Worm (Caenorhabditis elegans) whole organism, L1 larva: Measurements from ENCODE around the gene nkcc-1.

Experiments
- C04F5.9 ChIP-seq: sonication (generic microtip); optimal IDR thresholded peaks from 2 replicates; lab custom pipeline; 2016; ENCODE audit warnings: missing genetic modification characterization, missing compliant biosample characterization
- F16B12.6 ChIP-seq: fragments of 150-350 bp; optimal IDR thresholded peaks from 2 replicates; lab custom pipeline; 2014; ENCODE audit warnings: missing biosample characterization, missing genetic modification characterization
- Y116A8C.19 ChIP-seq: sonication (generic microtip); optimal IDR thresholded peaks from 2 replicates; lab custom pipeline; 2016; ENCODE audit warnings: missing compliant biosample characterization, missing genetic modification characterization, borderline replicate concordance
- alr-1 ChIP-seq: fragments of 200-800 bp; sonication (Bioruptor generic); optimal IDR thresholded peaks from 2 replicates; lab custom pipeline; 2018; ENCODE audit warnings: borderline replicate concordance, mild to moderate bottlenecking, missing genetic modification characterization, missing compliant biosample characterization
- blmp-1 ChIP-seq: fragments of 150-350 bp; optimal IDR thresholded peaks from 2 replicates; lab custom pipeline; 2014; ENCODE audit warnings: missing biosample characterization, missing genetic modification characterization
- ceh-63 ChIP-seq: fragments of 200-800 bp; sonication (Bioruptor generic); optimal IDR thresholded peaks from 2 replicates; lab custom pipeline; 2018; ENCODE audit warnings: mild to moderate bottlenecking, missing genetic modification characterization, missing compliant biosample characterization
- ceh-8 ChIP-seq: fragments of 200-800 bp; sonication (Bioruptor generic); optimal IDR thresholded peaks from 2 replicates; lab custom pipeline; 2018; ENCODE audit warnings: mild to moderate bottlenecking, missing genetic modification characterization, moderate library complexity, missing compliant biosample characterization
- ceh-88 ChIP-seq: fragments of 200-800 bp; sonication (Bioruptor generic); IDR thresholded peaks from 2 replicates; pipeline ENCODE4 v1.3.6; 2022; ENCODE audit warnings: missing genetic modification characterization, missing compliant biosample characterization
- efl-1 ChIP-seq, 4 experiments: fragments of 150-350 bp; optimal IDR thresholded peaks in 3 of 4; peaks in 1 of 4; 1 replicate in 1 of 4; 2 replicates in 3 of 4; lab custom pipeline; 2014; ENCODE audit warnings: missing biosample characterization in 2 of 4, missing genetic modification characterization in 2 of 4, missing genetic modification reagents in 2 of 4
- elt-2 ChIP-seq: sonication (generic microtip); optimal IDR thresholded peaks from 2 replicates; lab custom pipeline; 2016; ENCODE audit warnings: missing genetic modification characterization, mild to moderate bottlenecking, inconsistent platforms, missing compliant biosample characterization, missing genetic modification reagents
- elt-3 ChIP-seq, 6 experiments: fragments of 150-350 bp in 1 of 6; sonication (generic microtip); optimal IDR thresholded peaks; 2 replicates each; lab custom pipeline; 2017 to 2018; ENCODE audit warnings: missing biosample characterization in 6 of 6, missing genetic modification characterization in 6 of 6, inconsistent platforms in 1 of 6
- ets-5 ChIP-seq: fragments of 200-800 bp; sonication (Bioruptor generic); IDR thresholded peaks from 2 replicates; pipeline ENCODE4 v1.3.6; 2022; ENCODE audit warnings: missing genetic modification characterization, missing compliant biosample characterization
- fkh-10 ChIP-seq: sonication (generic microtip); optimal IDR thresholded peaks from 2 replicates; lab custom pipeline; 2017; ENCODE audit warnings: missing biosample characterization, missing genetic modification reagents, missing genetic modification characterization
- fkh-4 ChIP-seq: sonication (generic microtip); optimal IDR thresholded peaks from 2 replicates; lab custom pipeline; 2016; ENCODE audit warnings: missing compliant biosample characterization, missing genetic modification characterization, borderline replicate concordance
- grh-1 ChIP-seq: fragments of 200-800 bp; sonication (Bioruptor generic); IDR thresholded peaks from 2 replicates; pipeline ENCODE4 v1.3.6; 2022; ENCODE audit warnings: missing genetic modification reagents, missing genetic modification characterization, missing compliant biosample characterization
- jun-1 ChIP-seq: fragments of 150-350 bp; optimal IDR thresholded peaks from 2 replicates; lab custom pipeline; 2014; ENCODE audit warnings: missing biosample characterization, missing genetic modification reagents, missing genetic modification characterization
- lin-13 ChIP-seq: fragments of 150-350 bp; optimal IDR thresholded peaks from 2 replicates; lab custom pipeline; 2014; ENCODE audit warnings: missing biosample characterization, missing genetic modification reagents, missing genetic modification characterization
- lin-14 ChIP-seq: fragments of 200-800 bp; sonication (Bioruptor generic); optimal IDR thresholded peaks from 2 replicates; lab custom pipeline; 2018; ENCODE audit warnings: mild to moderate bottlenecking, missing genetic modification characterization, moderate library complexity, missing compliant biosample characterization
- lin-15B ChIP-seq: fragments of 150-350 bp; sonication (generic microtip); optimal IDR thresholded peaks from 3 replicates; lab custom pipeline; 2014; ENCODE audit warnings: missing biosample characterization, missing genetic modification characterization
- lin-39 ChIP-seq: fragments of 150-350 bp; optimal IDR thresholded peaks from 2 replicates; lab custom pipeline; 2014; ENCODE audit warnings: missing biosample characterization, missing genetic modification reagents, missing genetic modification characterization
- lsy-2 ChIP-seq, 2 experiments: fragments of 150-350 bp; optimal IDR thresholded peaks; 2 replicates each; lab custom pipeline; 2014; ENCODE audit warnings: missing biosample characterization in 2 of 2, missing genetic modification characterization in 2 of 2
- mdl-1 ChIP-seq, 2 experiments: fragments of 150-350 bp; optimal IDR thresholded peaks; 2 replicates each; lab custom pipeline; 2014 to 2017; ENCODE audit warnings: missing biosample characterization in 2 of 2, missing genetic modification characterization in 2 of 2, inconsistent platforms in 1 of 2
- mef-2 ChIP-seq: fragments of 150-350 bp; optimal IDR thresholded peaks from 2 replicates; lab custom pipeline; 2014; ENCODE audit warnings: missing biosample characterization, missing genetic modification characterization
- nhr-19 ChIP-seq: fragments of 200-800 bp; sonication (Bioruptor generic); conservative IDR thresholded peaks from 2 replicates; pipeline ENCODE4 v1.3.6; 2022; ENCODE audit warnings: missing genetic modification characterization, missing compliant biosample characterization
- nhr-76 ChIP-seq: sonication (generic microtip); optimal IDR thresholded peaks from 2 replicates; lab custom pipeline; 2017; ENCODE audit warnings: missing biosample characterization, missing genetic modification characterization
- nhr-85 ChIP-seq: sonication (generic microtip); peaks from one replicate; lab custom pipeline; 2016; ENCODE audit warnings: missing genetic modification characterization, inconsistent platforms, missing compliant biosample characterization
- pax-3 ChIP-seq: fragments of 200-800 bp; sonication (Bioruptor generic); optimal IDR thresholded peaks from 2 replicates; lab custom pipeline; 2018; ENCODE audit warnings: mild to moderate bottlenecking, missing genetic modification characterization, moderate library complexity, missing compliant biosample characterization
- pqm-1 ChIP-seq: sonication (generic microtip); optimal IDR thresholded peaks from 3 replicates; lab custom pipeline; 2017; ENCODE audit warnings: missing biosample characterization, missing genetic modification characterization
- sptf-1 ChIP-seq: fragments of 150-350 bp; optimal IDR thresholded peaks from 2 replicates; lab custom pipeline; 2014; ENCODE audit warnings: missing biosample characterization, missing genetic modification characterization
- unc-130 ChIP-seq: fragments of 150-350 bp; optimal IDR thresholded peaks from 2 replicates; lab custom pipeline; 2017; ENCODE audit warnings: missing biosample characterization, missing genetic modification characterization, inconsistent platforms
- xbp-1 ChIP-seq: sonication (generic microtip); optimal IDR thresholded peaks from 2 replicates; lab custom pipeline; 2016; ENCODE audit warnings: missing genetic modification characterization, missing compliant biosample characterization
- ztf-4 ChIP-seq: fragments of 150-350 bp; optimal IDR thresholded peaks from 2 replicates; lab custom pipeline; 2014; ENCODE audit warnings: missing biosample characterization, missing genetic modification characterization

nkcc-1 gene

DNA sequence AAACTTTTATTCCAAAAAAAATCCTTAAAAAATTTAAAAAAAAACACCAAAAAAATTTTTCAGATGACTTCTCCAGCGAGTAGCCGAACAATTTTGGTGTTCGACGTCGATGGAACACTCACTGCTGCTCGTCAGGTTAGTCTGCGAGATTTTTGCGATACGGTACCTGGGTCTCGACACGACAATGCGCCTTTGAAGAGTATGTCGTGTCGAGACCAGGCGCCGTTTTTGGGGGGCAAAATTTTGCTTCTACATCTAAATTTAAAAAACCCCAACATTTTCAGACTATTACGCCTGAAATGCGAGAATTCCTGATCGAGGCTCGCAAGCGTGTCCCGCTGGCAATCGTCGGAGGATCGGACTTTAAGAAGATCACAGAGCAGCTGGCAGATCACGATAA is 40.4 kb downstream of the nkcc-1 start, which contains the start of gene F52B11.2:
TSS of gene F52B11.2 (plus strand) at position 64 of the 400 bp plus-strand sequence.
- TF ChIP-seq nhr-76 (tag; lab: Kevin White, UChicago) (no peak), grh-1 (GFP tag; lab: Robert Waterston, UW) (no peak), ceh-8 (GFP tag; lab: Kevin White, UChicago) (no peak), nhr-19 (GFP tag; lab: Robert Waterston, UW) (no peak), nhr-85 (tag; lab: Kevin White, UChicago) (peak; percentile 20)

DNA sequence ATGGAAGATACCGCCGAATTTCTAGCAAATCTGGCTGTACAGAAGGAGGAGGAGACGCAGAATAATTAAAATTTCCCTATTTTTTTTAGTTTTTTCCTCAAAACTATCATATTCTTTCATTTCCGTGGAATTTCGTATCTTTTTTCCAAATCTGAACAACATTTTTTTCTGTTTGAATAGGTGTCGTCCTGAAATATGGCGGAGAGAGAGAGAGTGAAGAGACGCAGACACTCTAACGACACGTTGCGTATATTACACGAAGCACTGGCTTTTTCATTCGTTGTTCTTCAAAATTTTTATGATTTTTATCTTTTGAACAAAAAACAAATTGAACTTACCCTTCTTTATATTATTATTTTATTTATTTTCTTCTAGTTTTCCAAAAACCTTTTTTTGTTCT is 40.9 kb downstream of the nkcc-1 start:
- TF ChIP-seq xbp-1 (peak; percentile 65), sptf-1 (no peak), lin-14 (GFP tag; lab: Kevin White, UChicago) (no peak), lin-39 (tag; lab: Kevin White, UChicago) (no peak)
- TF ChIP-seq, all 84 proteins: peak for 1

DNA sequence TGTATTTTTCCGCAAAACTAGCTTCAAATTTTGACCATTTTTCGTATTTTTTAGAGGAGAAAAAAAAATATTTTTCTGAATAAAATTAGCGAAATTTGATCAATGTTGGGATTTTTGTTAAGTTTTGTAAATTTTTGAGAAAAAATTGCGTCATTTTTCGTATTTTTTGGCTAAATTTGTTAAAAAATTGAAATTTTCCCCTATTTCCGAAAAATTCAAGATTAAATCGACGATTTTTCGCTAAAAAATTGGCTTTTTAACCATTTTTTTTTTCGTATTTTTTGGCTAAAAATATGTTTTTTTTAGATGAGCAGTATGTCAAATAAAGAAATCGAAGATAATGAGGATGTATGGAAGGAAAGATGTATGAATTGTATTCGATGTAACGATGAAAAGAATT is 46.7 kb downstream of the nkcc-1 start, which contains the start of gene cfp-1:
TSS of gene cfp-1 (plus strand) at position 301 of the 400 bp plus-strand sequence.
- TF ChIP-seq blmp-1 (tag; lab: Kevin White, UChicago) = no peak
- no peak for TF ChIP-seq elt-2
- no peak for TF ChIP-seq alr-1
- TF ChIP-seq F16B12.6 = no peak
- TF ChIP-seq elt-3 (tag; optimal IDR thresholded peaks at IDR 0.05; lab: Kevin White, UChicago) = no peak
- no peak for TF ChIP-seq ceh-88 (GFP tag; lab: Robert Waterston, UW)
- TF ChIP-seq pqm-1 (tag; lab: Kevin White, UChicago) = no peak

DNA sequence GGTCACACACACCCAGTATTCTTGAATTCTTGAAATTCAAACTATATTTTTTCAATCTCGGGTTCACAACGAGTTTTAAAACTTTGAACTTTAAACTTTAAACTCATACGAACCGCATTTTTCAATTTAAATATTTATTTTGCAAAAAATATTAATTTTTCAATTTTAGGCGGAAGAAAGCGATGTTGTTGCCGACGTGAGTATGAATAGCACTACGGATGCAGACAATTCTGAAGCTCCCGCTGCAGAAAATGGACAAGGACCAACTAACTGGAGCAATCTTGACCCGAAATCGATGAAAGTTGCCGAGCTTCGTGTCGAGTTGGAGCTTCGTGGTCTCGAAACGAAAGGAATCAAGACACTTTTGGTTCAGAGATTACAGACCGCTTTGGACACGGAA is 49.4 kb downstream of the nkcc-1 start:
- no peak for TF ChIP-seq lin-14 (GFP tag; lab: Kevin White, UChicago)
- TF ChIP-seq xbp-1 = no peak
- no peak for TF ChIP-seq fkh-10 (GFP tag; lab: Kevin White, UChicago)
- TF ChIP-seq Y116A8C.19 = no peak
- no peak for TF ChIP-seq efl-1 (optimal IDR thresholded peaks at IDR 0.05; lab: Kevin White, UChicago)
- peak in 1 of 2 experiments; percentile 73 for TF ChIP-seq efl-1 (GFP tag; optimal IDR thresholded peaks at IDR 0.05 in 1 of 2; lab: Kevin White, UChicago)
- no peak for TF ChIP-seq nhr-85 (tag; lab: Kevin White, UChicago)
- TF ChIP-seq ztf-4 (tag; lab: Kevin White, UChicago) = no peak
- TF ChIP-seq blmp-1 (tag; lab: Kevin White, UChicago) = no peak

DNA sequence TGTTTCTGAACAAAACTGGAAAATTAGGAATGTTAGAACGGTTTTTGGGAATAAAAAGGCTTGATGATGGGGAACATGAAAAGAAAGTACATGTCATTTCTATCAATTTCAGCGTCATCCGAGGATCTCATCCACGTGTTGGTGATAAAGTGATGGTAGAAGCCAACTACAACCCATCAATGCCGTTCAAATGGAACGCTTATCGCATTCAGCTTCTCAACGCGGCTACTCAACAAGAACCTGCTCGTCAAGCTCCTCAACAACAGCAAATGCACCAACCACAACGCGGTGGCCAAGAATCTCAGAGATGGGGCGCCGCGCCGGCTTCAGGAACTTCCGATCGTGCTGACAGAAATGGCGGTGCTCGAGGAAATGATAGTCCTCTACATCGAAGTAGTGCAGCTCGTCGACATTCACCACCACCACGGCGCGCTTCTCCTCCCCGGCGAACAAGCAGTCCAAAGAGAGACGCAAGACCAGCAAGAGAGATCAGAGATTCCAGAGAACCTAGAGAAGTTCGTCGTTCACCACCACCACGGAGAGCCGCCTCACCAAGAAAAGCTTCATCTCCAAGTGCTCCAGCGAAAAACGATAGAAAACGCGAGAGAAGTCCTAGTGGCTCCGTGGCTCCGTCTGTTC is 51.7 kb downstream of the nkcc-1 start:
- TF ChIP-seq Y116A8C.19 (no peak), fkh-4 (tag; lab: Kevin White, UChicago) (no peak), pqm-1 (tag; lab: Kevin White, UChicago) (no peak), lin-14 (GFP tag; lab: Kevin White, UChicago) (no peak)

DNA sequence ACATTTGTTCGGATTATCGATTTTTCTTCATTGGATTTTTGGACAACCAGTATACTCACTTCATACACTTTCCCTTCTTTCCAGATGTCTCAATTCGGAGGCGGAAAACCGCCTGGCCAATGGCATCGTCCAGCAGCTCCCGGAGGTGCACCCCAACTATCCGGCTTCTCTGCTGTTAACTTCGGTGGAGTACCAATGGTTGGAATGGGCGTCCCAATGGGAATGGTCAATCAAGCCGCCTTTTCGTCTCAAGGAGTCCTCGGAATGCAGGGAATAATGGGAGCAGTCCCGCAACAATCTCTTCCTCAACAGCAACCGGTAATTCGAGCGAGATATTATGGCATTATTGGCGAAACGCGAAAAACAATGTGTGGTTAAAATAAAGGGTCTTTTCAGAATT is 52.4 kb downstream of the nkcc-1 start, which contains the start of gene ccar-1:
TSS of gene ccar-1 (plus strand) at position 83 of the 400 bp plus-strand sequence.
- TF ChIP-seq nhr-19 (GFP tag; lab: Robert Waterston, UW) = 0 out of 2 replicates have a peak, but pooled peaks have one; percentile 9
- TF ChIP-seq alr-1 = no peak
- no peak for TF ChIP-seq lin-39 (tag; lab: Kevin White, UChicago)
- TF ChIP-seq lin-15B = no peak
- TF ChIP-seq C04F5.9 (tag; lab: Kevin White, UChicago) = no peak
- TF ChIP-seq jun-1 (tag; lab: Kevin White, UChicago) = no peak
- TF ChIP-seq mdl-1 (tag; optimal IDR thresholded peaks at IDR 0.05; lab: Kevin White, UChicago) = no peak
- no peak for TF ChIP-seq lsy-2 (tag; optimal IDR thresholded peaks at IDR 0.05; lab: Kevin White, UChicago)
- TF ChIP-seq mef-2 = no peak
- TF ChIP-seq lin-13 (GFP tag; lab: Kevin White, UChicago) = no peak
- TF ChIP-seq ets-5 (GFP tag; lab: Robert Waterston, UW) = no peak
- TF ChIP-seq unc-130 (tag; lab: Kevin White, UChicago) = no peak
- peak; percentile 60 for TF ChIP-seq ceh-63 (GFP tag; lab: Kevin White, UChicago)
- no peak for TF ChIP-seq pax-3 (tag; lab: Kevin White, UChicago)
